Fruit fly (Drosophila melanogaster): Measurements from ENCODE around the gene mtgo.

The mtgo gene

dm6 chr2L:16507682-16508269 is 37.0 kb upstream of the mtgo start:
- TF ChIP-seq bigmax (GFP tag; optimal IDR thresholded peaks at IDR 0.05) (no peak), Nf-YB (GFP tag; optimal IDR thresholded peaks at IDR 0.05) (no peak), scrt (GFP tag; optimal IDR thresholded peaks at IDR 0.05) (peak; percentile 81), D19A (tag; optimal IDR thresholded peaks at IDR 0.05) (no peak), CG6791 (GFP tag; IDR thresholded peaks at IDR 0.05; ENCODE audit: partially characterized antibody) (peak; percentile 68; the same call in 2 of the 3 replicates), CG15514 (GFP tag; optimal IDR thresholded peaks at IDR 0.05) (peak; percentile 37), CG2712 (tag; optimal IDR thresholded peaks at IDR 0.05) (no peak), stwl (tag; optimal IDR thresholded peaks at IDR 0.05) (peak; percentile 94), BEAF-32 (GFP tag; optimal IDR thresholded peaks at IDR 0.05) (peak; percentile 73), CG4854 (GFP tag; optimal IDR thresholded peaks at IDR 0.05) (no peak), Doc2 (GFP tag; IDR thresholded peaks at IDR 0.05) (no peak), lilli (GFP tag; optimal IDR thresholded peaks at IDR 0.05) (no peak), kni (GFP tag; optimal IDR thresholded peaks at IDR 0.05) (no peak), chm (GFP tag; IDR thresholded peaks at IDR 0.05) (no peak), pzg (GFP tag; optimal IDR thresholded peaks at IDR 0.05) (peak; percentile 62), Myb (GFP tag; optimal IDR thresholded peaks at IDR 0.05) (peak; percentile 65), Sry-δ (GFP tag; optimal IDR thresholded peaks at IDR 0.05) (peak; percentile 44), sna (GFP tag; IDR thresholded peaks at IDR 0.05; ENCODE audit: partially characterized antibody) (peak; percentile 52), Ets97D (GFP tag; optimal IDR thresholded peaks at IDR 0.05) (peak; percentile 10), Dll (GFP tag; IDR thresholded peaks at IDR 0.05; ENCODE audit: partially characterized antibody) (peak; percentile 65), Med (GFP tag) (peak; percentile 69), gro (GFP tag; optimal IDR thresholded peaks at IDR 0.05) (peak; percentile 10), sens (GFP tag) (peak; percentile 64), CG34224 (GFP tag; IDR thresholded peaks at IDR 0.05; ENCODE audit: partially characterized antibody) (peak; percentile 42; the same call in 1 of the 3 replicates), phol (tag; optimal IDR thresholded peaks at IDR 0.05) (no peak), inv (GFP tag; IDR thresholded peaks at IDR 0.05; ENCODE audit: partially characterized antibody) (peak; percentile 47; the same call in 1 of the 2 replicates), Scr (GFP tag; IDR thresholded peaks at IDR 0.05; ENCODE audit: partially characterized antibody) (peak; percentile 68), CG10267 (tag; optimal IDR thresholded peaks at IDR 0.05) (peak; percentile 14), CG14710 (tag; optimal IDR thresholded peaks at IDR 0.05) (peak; percentile 31), Nf-YA (GFP tag; IDR thresholded peaks at IDR 0.05) (no peak), gfzf (GFP tag; optimal IDR thresholded peaks at IDR 0.05) (peak; percentile 12), vvl (GFP tag; IDR thresholded peaks at IDR 0.05) (peak; percentile 73), CG7963 (GFP tag; IDR thresholded peaks at IDR 0.05; ENCODE audit: partially characterized antibody) (peak; percentile 24; the same call in 1 of the 3 replicates), CG6254 (GFP tag; optimal IDR thresholded peaks at IDR 0.05) (no peak), HLH4C (GFP tag; IDR thresholded peaks at IDR 0.05; ENCODE audit: partially characterized antibody) (peak; percentile 62), oc (tag; optimal IDR thresholded peaks at IDR 0.05) (no peak), CG1603 (tag; optimal IDR thresholded peaks at IDR 0.05) (peak; percentile 15), CG42726 (GFP tag; IDR thresholded peaks at IDR 0.05; ENCODE audit: partially characterized antibody) (0 out of 2 replicates have a peak, but pooled peaks have one; percentile 61), CG34376 (GFP tag; optimal IDR thresholded peaks at IDR 0.05) (no peak), trem (tag; optimal IDR thresholded peaks at IDR 0.05) (peak; percentile 74), chinmo (GFP tag; IDR thresholded peaks at IDR 0.05; ENCODE audit: partially characterized antibody) (peak; percentile 34; the same call in 1 of the 4 replicates), amos (GFP tag; IDR thresholded peaks at IDR 0.05; ENCODE audit: partially characterized antibody) (peak; percentile 81), vnd (GFP tag; IDR thresholded peaks at IDR 0.05; ENCODE audit: partially characterized antibody) (peak; percentile 39; the same call in 1 of the 3 replicates), Lhr (GFP tag; optimal IDR thresholded peaks at IDR 0.05) (peak; percentile 42), CG2116 (GFP tag; optimal IDR thresholded peaks at IDR 0.05) (peak; percentile 22), gt (GFP tag; IDR thresholded peaks at IDR 0.05) (0 out of 2 replicates have a peak, but pooled peaks have one; percentile 16), Atf6 (GFP tag; IDR thresholded peaks at IDR 0.05) (0 out of 2 replicates have a peak, but pooled peaks have one; percentile 21)

Data from whole organism, embryonic.